Fruit fly (Drosophila melanogaster): ENCODE data around the gene Vps15.
A peak's percentile ranks its signal among the peaks of the same experiment; 100 is the strongest.

Vps15 gene

dm6 chr3R:9250868-9251267, 5.2 kb upstream of the Vps15 start (continued):
- peak; percentile 6 for TF ChIP-seq CG10267 (tag; optimal IDR thresholded peaks at IDR 0.05)
- no peak for TF ChIP-seq pan (optimal IDR thresholded peaks at IDR 0.05)
- no peak for TF ChIP-seq pan (GFP tag; optimal IDR thresholded peaks at IDR 0.05 in 1 of 2, IDR thresholded peaks at IDR 0.05 in 1 of 2)

- no peak for TF ChIP-seq pfk (GFP tag; optimal IDR thresholded peaks at IDR 0.05)
- TF ChIP-seq ara (GFP tag; IDR thresholded peaks at IDR 0.05) = 0 out of 2 replicates have a peak, but pooled peaks have one; percentile 21
- no peak for TF ChIP-seq CG18619 (GFP tag; optimal IDR thresholded peaks at IDR 0.05)
- no peak for TF ChIP-seq Adf1 (GFP tag; IDR thresholded peaks at IDR 0.05)
- TF ChIP-seq luna (GFP tag; optimal IDR thresholded peaks at IDR 0.05) = no peak
- no peak for TF ChIP-seq ash1 (GFP tag; optimal IDR thresholded peaks at IDR 0.05)
- no peak for TF ChIP-seq CG12299 (tag; optimal IDR thresholded peaks at IDR 0.05)
- TF ChIP-seq CG34376 (GFP tag; optimal IDR thresholded peaks at IDR 0.05) = no peak
- TF ChIP-seq pzg (GFP tag; optimal IDR thresholded peaks at IDR 0.05) = no peak
- no peak for TF ChIP-seq ken (GFP tag; IDR thresholded peaks at IDR 0.05)
- TF ChIP-seq MTF-1 (GFP tag; optimal IDR thresholded peaks at IDR 0.05; ENCODE audit: borderline replicate concordance) = no peak
- no peak for TF ChIP-seq bbx (GFP tag; IDR thresholded peaks at IDR 0.05; ENCODE audit: partially characterized antibody)
- TF ChIP-seq ro (GFP tag; IDR thresholded peaks at IDR 0.05) = no peak
- TF ChIP-seq HmgZ (tag; optimal IDR thresholded peaks at IDR 0.05) = no peak
- no peak for TF ChIP-seq CG33557 (GFP tag; optimal IDR thresholded peaks at IDR 0.05)
- TF ChIP-seq pros (GFP tag; optimal IDR thresholded peaks at IDR 0.05) = no peak
- TF ChIP-seq Blimp-1 (GFP tag; optimal IDR thresholded peaks at IDR 0.05) = peak; percentile 81
These were observed 4.0 kb upstream of the Vps15 start for dm6 chr3R:9249736-9250044.

- TF ChIP-seq odd (GFP tag; optimal IDR thresholded peaks at IDR 0.05) (no peak), CG5180 (GFP tag; optimal IDR thresholded peaks at IDR 0.05) (peak; percentile 95), kni (GFP tag; optimal IDR thresholded peaks at IDR 0.05) (peak; percentile 40), HLH3B (GFP tag; IDR thresholded peaks at IDR 0.05) (no peak), tll (GFP tag; optimal IDR thresholded peaks at IDR 0.05) (peak in 1 of 2 experiments; percentile 74), Dad (GFP tag; optimal IDR thresholded peaks at IDR 0.05) (no peak), lbe (GFP tag; optimal IDR thresholded peaks at IDR 0.05) (peak; percentile 15), CG10321 (GFP tag; IDR thresholded peaks at IDR 0.05) (0 out of 2 replicates have a peak, but pooled peaks have one; percentile 19), CG14441 (GFP tag; IDR thresholded peaks at IDR 0.05) (no peak), nerfin-2 (GFP tag; IDR thresholded peaks at IDR 0.05; ENCODE audit: partially characterized antibody) (0 out of 2 replicates have a peak, but pooled peaks have one; percentile 31), exex (tag; optimal IDR thresholded peaks at IDR 0.05) (no peak), tna (GFP tag; IDR thresholded peaks at IDR 0.05; ENCODE audit: partially characterized antibody) (no peak), chinmo (GFP tag; IDR thresholded peaks at IDR 0.05; ENCODE audit: partially characterized antibody) (0 out of 4 replicates have a peak, but pooled peaks have one; percentile 37), lmd (GFP tag; IDR thresholded peaks at IDR 0.05) (no peak)
These were observed 3.5 kb upstream of the Vps15 start for dm6 chr3R:9249025-9249735.

All from whole organism, embryonic.